Worm (Caenorhabditis elegans) whole organism, L3 larva: ENCODE measurements around the gene C48B4.13.

Experiments
- aly-2 ChIP-seq: fragments of 150-350 bp; optimal IDR thresholded peaks from 2 replicates; lab custom pipeline; 2014; ENCODE audit warnings: missing biosample characterization, missing genetic modification characterization
- ceh-16 ChIP-seq: sonication (generic microtip); optimal IDR thresholded peaks from 2 replicates; lab custom pipeline; 2017; ENCODE audit warnings: missing biosample characterization, missing genetic modification characterization
- ceh-28 ChIP-seq: fragments of 150-350 bp; optimal IDR thresholded peaks from 2 replicates; lab custom pipeline; 2014; ENCODE audit warnings: missing biosample characterization, missing genetic modification reagents, missing genetic modification characterization
- egl-27 ChIP-seq: sonication (generic microtip); optimal IDR thresholded peaks from 4 replicates; lab custom pipeline; 2017; ENCODE audit warnings: missing biosample characterization, missing genetic modification reagents, missing genetic modification characterization
- elt-1 ChIP-seq: fragments of 150-350 bp; optimal IDR thresholded peaks from 2 replicates; lab custom pipeline; 2014; ENCODE audit warnings: missing biosample characterization, missing genetic modification characterization
- eor-1 ChIP-seq, 2 experiments: fragments of 150-350 bp; optimal IDR thresholded peaks; 2 replicates each; lab custom pipeline; 2014 to 2018; ENCODE audit warnings: missing biosample characterization in 2 of 2, missing genetic modification characterization in 2 of 2
- fos-1 ChIP-seq: fragments of 150-350 bp; optimal IDR thresholded peaks from 2 replicates; lab custom pipeline; 2014; ENCODE audit warnings: missing biosample characterization, missing genetic modification characterization
- nhr-237 ChIP-seq: fragments of 150-350 bp; optimal IDR thresholded peaks from 2 replicates; lab custom pipeline; 2014; ENCODE audit warnings: missing biosample characterization, missing genetic modification characterization
- nhr-76 ChIP-seq: fragments of 150-350 bp; sonication (generic microtip); optimal IDR thresholded peaks from 5 replicates; lab custom pipeline; 2014; ENCODE audit warnings: missing biosample characterization, missing genetic modification characterization
- pqm-1 ChIP-seq: fragments of 150-350 bp; optimal IDR thresholded peaks from 2 replicates; lab custom pipeline; 2017; ENCODE audit warnings: missing biosample characterization, missing genetic modification characterization, inconsistent platforms
- unc-62 ChIP-seq: fragments of 150-350 bp; sonication (generic microtip); optimal IDR thresholded peaks from 4 replicates; lab custom pipeline; 2014; ENCODE audit warnings: missing biosample characterization, missing genetic modification reagents, missing genetic modification characterization
- zag-1 ChIP-seq: fragments of 150-350 bp; optimal IDR thresholded peaks from 2 replicates; lab custom pipeline; 2014; ENCODE audit warnings: missing biosample characterization, missing genetic modification characterization
- ztf-11 ChIP-seq: fragments of 150-350 bp; optimal IDR thresholded peaks from 2 replicates; lab custom pipeline; 2014; ENCODE audit warnings: missing biosample characterization, missing genetic modification characterization

ce11 chrIII:9616426-9616825, 47.9 kb downstream of the C48B4.13 start, which contains the start of gene hcp-3:
- TF ChIP-seq ceh-16 (tag; lab: Kevin White, UChicago): no peak
- no peak for TF ChIP-seq aly-2 (tag; lab: Kevin White, UChicago)
- no peak for TF ChIP-seq fos-1
- TF ChIP-seq ceh-28 (tag; lab: Kevin White, UChicago): peak; percentile 46
- TF ChIP-seq egl-27 (tag; lab: Kevin White, UChicago): no peak
- no peak for TF ChIP-seq unc-62 (GFP tag; lab: Kevin White, UChicago)
- TF ChIP-seq eor-1 (tag; optimal IDR thresholded peaks at IDR 0.05; lab: Kevin White, UChicago): no peak
- TF ChIP-seq zag-1 (tag; lab: Kevin White, UChicago): no peak
- no peak for TF ChIP-seq elt-1 (tag; lab: Kevin White, UChicago)
- no peak for TF ChIP-seq nhr-237 (tag; lab: Kevin White, UChicago)
- TF ChIP-seq pqm-1: no peak
- no peak for TF ChIP-seq nhr-76 (tag; lab: Kevin White, UChicago)
- TF ChIP-seq ztf-11: no peak
